Fruit fly (Drosophila melanogaster) whole organism, adult: Measurements from ENCODE around the gene CG43348.
A peak's percentile ranks its signal among the peaks of the same experiment; 100 is the strongest.

Source experiments
- CG11617 ChIP-seq: fragments of 200-800 bp; sonication (Bioruptor generic); optimal IDR thresholded peaks from 2 replicates; lab custom pipeline; 2017; ENCODE audit warnings: mild to moderate bottlenecking, missing biosample characterization, missing genetic modification reagents, missing genetic modification characterization
- CG12768 ChIP-seq: fragments of 200-800 bp; sonication (Bioruptor generic); optimal IDR thresholded peaks from 2 replicates; lab custom pipeline; 2017; ENCODE audit warnings: missing biosample characterization, missing genetic modification characterization, mild to moderate bottlenecking, moderate library complexity, missing genetic modification reagents
- CG14711 ChIP-seq: fragments of 200-800 bp; sonication (Bioruptor generic); optimal IDR thresholded peaks from 2 replicates; lab custom pipeline; 2018; ENCODE audit warnings: missing biosample characterization, mild to moderate bottlenecking, missing genetic modification characterization, moderate library complexity
- CG1620 ChIP-seq: fragments of 200-800 bp; sonication (Bioruptor generic); optimal IDR thresholded peaks from 2 replicates; lab custom pipeline; 2016; ENCODE audit warnings: missing biosample characterization, missing genetic modification characterization
- CG33017 ChIP-seq: fragments of 200-800 bp; sonication (Bioruptor generic); optimal IDR thresholded peaks from 2 replicates; lab custom pipeline; 2018; ENCODE audit warnings: missing biosample characterization, mild to moderate bottlenecking, missing genetic modification characterization, moderate library complexity
- CG5204 ChIP-seq: fragments of 200-800 bp; sonication (Bioruptor generic); optimal IDR thresholded peaks from 2 replicates; lab custom pipeline; 2016; ENCODE audit warnings: missing biosample characterization, missing genetic modification characterization
- CG7045 ChIP-seq: fragments of 200-800 bp; sonication (Bioruptor generic); optimal IDR thresholded peaks from 2 replicates; lab custom pipeline; 2017; ENCODE audit warnings: missing biosample characterization, mild to moderate bottlenecking, missing genetic modification characterization
- CG7101 ChIP-seq: fragments of 200-800 bp; sonication (Bioruptor generic); optimal IDR thresholded peaks from 2 replicates; lab custom pipeline; 2018; ENCODE audit warnings: missing biosample characterization, mild to moderate bottlenecking, missing genetic modification characterization, moderate library complexity
- Clk ChIP-seq: fragments of 200-800 bp; sonication (Bioruptor generic); optimal IDR thresholded peaks from 2 replicates; lab custom pipeline; 2017; ENCODE audit warnings: missing biosample characterization, missing genetic modification characterization
- Crg-1 ChIP-seq: fragments of 200-800 bp; sonication (Bioruptor generic); optimal IDR thresholded peaks from 2 replicates; lab custom pipeline; 2016; ENCODE audit warnings: missing biosample characterization, missing genetic modification characterization
- Hr96 ChIP-seq: fragments of 200-800 bp; sonication (Bioruptor generic); optimal IDR thresholded peaks from 2 replicates; lab custom pipeline; 2016; ENCODE audit warnings: missing biosample characterization, missing genetic modification characterization
- Mnt ChIP-seq: fragments of 200-800 bp; sonication (Bioruptor generic); optimal IDR thresholded peaks from 2 replicates; lab custom pipeline; 2016; ENCODE audit warnings: missing biosample characterization, mild to moderate bottlenecking, missing genetic modification characterization
- bab1 ChIP-seq: fragments of 200-800 bp; sonication (Bioruptor generic); optimal IDR thresholded peaks from 3 replicates; lab custom pipeline; 2019; ENCODE audit warnings: missing biosample characterization, mild to moderate bottlenecking, missing genetic modification characterization, moderate library complexity
- cic ChIP-seq: fragments of 200-800 bp; sonication (Bioruptor generic); optimal IDR thresholded peaks from 2 replicates; lab custom pipeline; 2017; ENCODE audit warnings: missing biosample characterization, mild to moderate bottlenecking, missing genetic modification characterization, moderate library complexity
- cnc ChIP-seq, 2 experiments: fragments of >200 bp; optimal IDR thresholded peaks; 2 replicates each; lab custom pipeline; 2017
- kay ChIP-seq: fragments of 200-800 bp; sonication (Bioruptor generic); peaks from one replicate; lab custom pipeline; 2016; ENCODE audit warnings: missing biosample characterization, missing genetic modification characterization, borderline replicate concordance
- ovo ChIP-seq: fragments of 200-800 bp; sonication (Bioruptor generic); optimal IDR thresholded peaks from 2 replicates; lab custom pipeline; 2016; ENCODE audit warnings: missing biosample characterization, missing genetic modification characterization
- pad ChIP-seq: fragments of 200-800 bp; sonication (Bioruptor generic); optimal IDR thresholded peaks from 3 replicates; lab custom pipeline; 2017; ENCODE audit warnings: missing biosample characterization, missing genetic modification characterization, mild to moderate bottlenecking, moderate library complexity, missing genetic modification reagents
- tj ChIP-seq: fragments of 200-800 bp; sonication (Bioruptor generic); optimal IDR thresholded peaks from 3 replicates; lab custom pipeline; 2017; ENCODE audit warnings: missing biosample characterization, mild to moderate bottlenecking, missing genetic modification characterization, moderate library complexity
- toe ChIP-seq: fragments of 200-800 bp; sonication (Bioruptor generic); optimal IDR thresholded peaks from 2 replicates; lab custom pipeline; 2016; ENCODE audit warnings: missing biosample characterization, missing genetic modification characterization

Gene CG43348

DNA sequence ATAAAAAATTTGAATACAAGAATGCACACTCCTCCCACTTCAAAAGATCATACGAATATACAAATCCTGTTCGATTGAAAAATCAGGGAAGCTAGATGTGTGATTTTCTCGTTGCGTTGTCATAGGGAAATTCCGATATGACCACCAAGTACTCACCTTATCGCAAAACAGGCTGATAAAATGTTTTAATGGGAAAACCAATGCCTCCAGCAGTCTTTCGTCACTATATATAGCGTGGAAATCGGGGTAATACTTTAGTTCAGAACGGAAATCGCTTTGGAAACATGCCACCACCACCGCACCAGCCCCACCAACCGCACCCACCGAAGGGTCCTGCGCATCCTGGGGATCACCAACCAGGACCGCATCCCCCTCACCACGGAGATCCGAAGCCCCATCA is at the start of gene CG43348, which contains the start of gene CG5139:
CG43348 (plus strand) TSS at position 247 of the 400 bp plus-strand sequence.
CG5139 (minus strand) TSS at position 101 of the 400 bp plus-strand sequence.
- TF ChIP-seq bab1 (GFP tag; lab: Kevin White, UChicago) (no peak), CG11617 (GFP tag; lab: Kevin White, UChicago) (no peak), kay (GFP tag; lab: Kevin White, UChicago) (no peak), CG1620 (GFP tag; lab: Kevin White, UChicago) (no peak), cic (GFP tag; lab: Kevin White, UChicago) (no peak)

dm6 chr2L:1150554-1150953 is 48.7 kb upstream of the CG43348 start, which contains the start of the genes Tfb4 and Vps29:
Gene Tfb4 (minus strand): TSS chr2L:1150677.
Gene Vps29 (plus strand): TSS chr2L:1150766.
- TF ChIP-seq toe (GFP tag; lab: Kevin White, UChicago) (no peak), CG12768 (GFP tag; lab: Kevin White, UChicago) (no peak), CG7101 (peak; percentile 62), CG5204 (no peak), pad (GFP tag; lab: Kevin White, UChicago) (no peak), CG1620 (GFP tag; lab: Kevin White, UChicago) (peak; percentile 40), CG7045 (no peak), Mnt (GFP tag; lab: Kevin White, UChicago) (peak; percentile 47), tj (GFP tag; lab: Kevin White, UChicago) (peak; percentile 19), ovo (GFP tag; lab: Kevin White, UChicago) (peak; percentile 14), CG11617 (GFP tag; lab: Kevin White, UChicago) (peak; percentile 36), cnc (optimal IDR thresholded peaks at IDR 0.05; lab: Kevin White, UChicago) (no peak), Clk (GFP tag; lab: Kevin White, UChicago) (no peak), CG14711 (tag; lab: Kevin White, UChicago) (peak; percentile 52), Hr96 (peak; percentile 62), CG33017 (peak; percentile 14), bab1 (GFP tag; lab: Kevin White, UChicago) (peak; percentile 73), cic (GFP tag; lab: Kevin White, UChicago) (peak; percentile 27), Crg-1 (peak; percentile 48), kay (GFP tag; lab: Kevin White, UChicago) (no peak)

- TF ChIP-seq CG1620 (GFP tag; lab: Kevin White, UChicago): no peak
Measured at dm6 chr2L:1152693-1153092, 46.5 kb upstream of the CG43348 start.

- TF ChIP-seq ovo (GFP tag; lab: Kevin White, UChicago) (no peak), CG33017 (no peak), CG12768 (GFP tag; lab: Kevin White, UChicago) (no peak), Crg-1 (no peak), cic (GFP tag; lab: Kevin White, UChicago) (no peak), Hr96 (no peak), kay (GFP tag; lab: Kevin White, UChicago) (no peak), toe (GFP tag; lab: Kevin White, UChicago) (no peak), CG7101 (no peak), CG11617 (GFP tag; lab: Kevin White, UChicago) (no peak), CG7045 (no peak)
Measured at dm6 chr2L:1156592-1157249, 42.5 kb upstream of the CG43348 start.

dm6 chr2L:1157357-1157678 is 41.9 kb upstream of the CG43348 start:
- TF ChIP-seq CG7045: no peak
- peak; percentile 97 for TF ChIP-seq kay (GFP tag; lab: Kevin White, UChicago)
- peak; percentile 89 for TF ChIP-seq tj (GFP tag; lab: Kevin White, UChicago)

DNA sequence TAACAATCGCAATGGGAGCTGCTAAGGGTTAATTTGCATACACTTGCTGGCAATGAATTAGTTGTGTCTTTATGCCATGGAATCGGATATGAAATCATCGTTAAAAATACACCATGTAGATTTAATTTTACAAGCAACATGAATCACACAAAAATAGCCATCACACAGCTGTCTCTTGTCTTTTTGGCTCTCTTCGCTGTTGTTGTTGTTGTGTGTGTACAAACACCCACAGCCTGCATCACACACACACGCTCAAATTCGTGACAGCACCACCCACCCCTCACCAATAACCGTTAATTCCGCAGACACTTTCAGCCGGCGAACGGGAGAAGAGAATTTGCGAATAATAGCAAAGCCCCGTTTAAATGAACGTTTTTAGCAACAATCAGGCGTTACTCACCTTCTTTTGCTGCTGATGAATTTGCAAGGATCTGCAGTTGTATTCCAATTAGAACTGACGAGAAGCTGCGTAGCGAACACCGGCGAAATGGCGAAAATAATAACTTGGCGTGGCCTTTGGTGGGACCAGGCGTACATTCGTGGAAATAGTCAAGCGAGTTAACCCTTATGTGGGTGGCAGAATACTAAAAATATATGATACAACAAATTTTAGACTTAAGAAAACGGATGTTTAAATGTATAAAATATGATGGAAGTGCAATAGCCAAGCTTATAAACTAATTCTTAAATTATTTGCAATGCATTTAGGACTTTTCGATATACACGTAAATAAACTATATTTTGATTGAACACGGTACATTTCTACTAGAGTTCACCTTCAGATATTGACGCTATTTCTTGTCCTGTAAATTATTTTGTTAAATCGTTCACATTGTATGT is 41.3 kb upstream of the CG43348 start, which contains the start of gene capt:
capt (minus strand) TSS at position 584 of the 840 bp plus-strand sequence.
- TF ChIP-seq CG7101 (peak; percentile 44), Mnt (GFP tag; lab: Kevin White, UChicago) (peak; percentile 75), CG11617 (GFP tag; lab: Kevin White, UChicago) (no peak), cic (GFP tag; lab: Kevin White, UChicago) (peak; percentile 39), pad (GFP tag; lab: Kevin White, UChicago) (peak; percentile 97), CG33017 (peak; percentile 21), cnc (optimal IDR thresholded peaks at IDR 0.05; lab: Kevin White, UChicago) (no peak), kay (GFP tag; lab: Kevin White, UChicago) (no peak), toe (GFP tag; lab: Kevin White, UChicago) (no peak), Clk (GFP tag; lab: Kevin White, UChicago) (no peak), tj (GFP tag; lab: Kevin White, UChicago) (peak; percentile 75), CG14711 (tag; lab: Kevin White, UChicago) (peak; percentile 19), ovo (GFP tag; lab: Kevin White, UChicago) (peak; percentile 87), CG5204 (no peak), CG1620 (GFP tag; lab: Kevin White, UChicago) (peak; percentile 6), bab1 (GFP tag; lab: Kevin White, UChicago) (no peak), Crg-1 (no peak), Hr96 (peak; percentile 7), CG7045 (peak; percentile 20), CG12768 (GFP tag; lab: Kevin White, UChicago) (no peak)
